Worm (Caenorhabditis elegans): ENCODE measurements around the gene spp-29.

Gene spp-29

DNA sequence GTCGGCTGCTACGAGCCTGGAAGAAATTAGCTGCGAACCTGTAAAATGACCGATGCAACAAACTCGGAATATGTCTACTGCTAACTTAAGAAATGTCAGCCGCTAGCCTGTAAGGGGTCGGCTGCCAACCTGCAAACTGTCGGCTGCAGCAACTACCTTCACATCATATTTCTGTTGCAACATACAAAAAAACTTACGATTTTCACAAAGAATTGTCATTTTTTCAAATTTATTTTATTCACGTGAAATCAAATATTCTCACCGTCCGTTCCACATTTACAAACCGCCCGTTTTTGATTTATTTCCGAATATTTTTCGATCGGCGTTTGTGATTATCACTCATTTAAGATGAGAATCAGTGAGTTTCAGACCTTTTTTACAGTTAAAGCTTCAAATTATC, 3.0 kb upstream of the spp-29 start, which contains the start of gene Y26G10.6:
TSS of gene Y26G10.6 (plus strand) at position 301 of the 400 bp plus-strand sequence.
- TF ChIP-seq unc-62 (GFP tag; optimal IDR thresholded peaks at IDR 0.05) = no peak

ce11 chrV:17699097-17699496, 2.4 kb upstream of the spp-29 start, which contains the start of gene Y26G10.4:
Y26G10.4 (minus strand) TSS chrV:17699197.
- no peak for TF ChIP-seq unc-62 (GFP tag; optimal IDR thresholded peaks at IDR 0.05)

- TF ChIP-seq unc-62 (GFP tag; optimal IDR thresholded peaks at IDR 0.05) = no peak
These were observed 851 bp downstream of the spp-29 start, which contains the start of gene Y26G10.1 for ce11 chrV:17695802-17696201. Y26G10.1 (minus strand) TSS chrV:17695902.

ce11 chrV:17694260-17694659, 2.4 kb downstream of the spp-29 start:
- no peak for TF ChIP-seq unc-62 (GFP tag; optimal IDR thresholded peaks at IDR 0.05)

DNA sequence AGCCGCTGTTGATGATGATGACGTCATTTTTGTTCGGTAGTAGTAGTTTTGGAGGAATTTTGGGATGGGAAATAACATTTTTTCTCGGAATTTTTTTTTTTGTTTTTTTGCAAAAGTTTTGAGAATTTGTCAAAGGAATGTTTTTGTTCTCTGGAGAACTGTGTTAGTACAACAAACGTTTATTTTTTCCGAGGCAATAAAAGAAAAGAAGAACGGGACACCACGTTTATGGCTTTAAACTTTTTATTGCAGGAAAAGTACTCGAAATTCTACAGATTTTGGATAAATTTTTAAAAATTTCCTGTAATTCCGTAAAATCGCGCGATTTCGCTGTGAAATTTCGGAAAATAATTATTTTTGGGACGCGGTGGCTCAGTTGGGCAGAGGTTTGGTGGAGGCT, 5.7 kb downstream of the spp-29 start, which contains the start of gene F59A1.13:
TSS of gene F59A1.13 (minus strand) at position 101 of the 400 bp plus-strand sequence.
- no peak for TF ChIP-seq unc-62 (GFP tag; optimal IDR thresholded peaks at IDR 0.05)

DNA sequence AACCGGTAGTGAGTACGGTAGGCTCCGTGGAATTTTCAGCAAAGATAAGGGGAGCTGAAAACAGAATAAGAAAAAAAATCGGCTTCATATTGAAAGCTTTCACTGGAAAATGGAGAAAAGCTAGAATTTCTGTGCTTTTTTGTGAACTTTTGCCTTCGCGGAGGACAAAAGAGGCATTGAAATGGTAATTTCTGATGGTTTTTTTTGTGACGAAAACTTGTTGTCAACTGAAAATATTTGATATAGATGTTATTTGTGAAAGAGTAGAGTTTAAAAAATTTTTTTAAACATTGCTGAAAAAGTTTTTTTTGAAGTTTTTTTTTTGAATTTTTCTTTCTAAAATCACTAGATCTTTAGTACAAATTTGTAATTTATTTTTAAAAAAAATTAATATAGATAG, 9.8 kb downstream of the spp-29 start, which contains the start of gene F59A1.18:
TSS of gene F59A1.18 (minus strand) at position 101 of the 400 bp plus-strand sequence.
- no peak for TF ChIP-seq unc-62 (GFP tag; optimal IDR thresholded peaks at IDR 0.05)

DNA sequence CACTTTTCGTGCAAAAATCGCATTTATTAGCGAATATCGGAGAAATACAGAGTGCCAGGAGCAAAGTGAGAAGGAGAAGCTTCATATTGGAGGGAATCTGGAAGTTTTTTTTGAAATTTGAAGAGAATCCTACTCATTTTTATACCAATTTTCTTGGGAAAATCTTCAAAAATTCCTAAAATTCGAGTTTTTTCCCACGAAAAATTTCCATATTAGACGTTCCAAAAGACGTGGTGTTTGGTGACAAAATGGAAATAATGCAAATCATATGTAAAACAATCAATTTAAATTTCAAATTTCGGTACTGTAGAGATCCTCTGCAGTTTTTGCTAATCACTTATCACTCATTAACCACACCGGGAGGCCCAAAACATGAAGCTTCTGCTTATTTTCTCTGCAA, 11.8 kb downstream of the spp-29 start, which contains the start of the genes F59A1.16 and F59A1.6:
TSS of gene F59A1.16 (minus strand) at position 101 of the 400 bp plus-strand sequence.
TSS of gene F59A1.6 (plus strand) at position 285 of the 400 bp plus-strand sequence.
- no peak for TF ChIP-seq unc-62 (GFP tag; optimal IDR thresholded peaks at IDR 0.05)

DNA sequence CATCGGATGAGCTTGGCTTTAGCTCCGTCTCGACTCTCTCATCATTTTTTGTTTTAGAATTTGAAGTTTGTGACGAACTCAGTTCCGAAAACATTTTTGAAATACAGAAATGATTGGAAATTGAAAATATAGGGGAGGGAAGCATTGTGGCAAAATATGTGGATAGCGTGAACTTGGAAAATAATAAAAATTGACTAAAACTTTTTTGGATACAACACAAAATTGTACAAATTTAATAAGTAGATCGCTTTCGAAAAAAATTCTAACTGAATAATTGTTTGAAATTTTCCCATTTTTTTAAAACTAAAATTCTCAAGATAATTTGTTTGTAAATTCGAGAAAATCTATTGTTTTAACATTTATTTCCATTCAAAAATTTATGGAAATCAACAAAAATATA, 12.9 kb downstream of the spp-29 start, which contains the start of gene F59A1.15:
TSS of gene F59A1.15 (minus strand) at position 101 of the 400 bp plus-strand sequence.
- no peak for TF ChIP-seq unc-62 (GFP tag; optimal IDR thresholded peaks at IDR 0.05)

ce11 chrV:17683290-17683689, 13.4 kb downstream of the spp-29 start:
- no peak for TF ChIP-seq unc-62 (GFP tag; optimal IDR thresholded peaks at IDR 0.05)

ce11 chrV:17676553-17676952, 20.1 kb downstream of the spp-29 start, which contains the start of gene str-92:
str-92 (minus strand) TSS chrV:17676653.
- no peak for TF ChIP-seq unc-62 (GFP tag; optimal IDR thresholded peaks at IDR 0.05)

- no peak for TF ChIP-seq unc-62 (GFP tag; optimal IDR thresholded peaks at IDR 0.05)
These were observed 23.3 kb downstream of the spp-29 start, which contains the start of gene str-93 for ce11 chrV:17673343-17673742. str-93 (minus strand) TSS chrV:17673443.

- no peak for TF ChIP-seq unc-62 (GFP tag; optimal IDR thresholded peaks at IDR 0.05)
These were observed 28.1 kb downstream of the spp-29 start, which contains the start of gene str-89 for ce11 chrV:17668531-17668930. str-89 (plus strand) TSS chrV:17668831.

- TF ChIP-seq unc-62 (GFP tag; optimal IDR thresholded peaks at IDR 0.05) = no peak
These were observed 29.0 kb downstream of the spp-29 start, which contains the start of gene F59A1.12 for ce11 chrV:17667676-17668075. F59A1.12 (minus strand) TSS chrV:17667776.

ce11 chrV:17665906-17666305, 30.7 kb downstream of the spp-29 start, which contains the start of gene F59A1.11:
F59A1.11 (minus strand) TSS chrV:17666006.
- TF ChIP-seq unc-62 (GFP tag; optimal IDR thresholded peaks at IDR 0.05) = no peak

ce11 chrV:17664367-17664766, 32.3 kb downstream of the spp-29 start:
- no peak for TF ChIP-seq unc-62 (GFP tag; optimal IDR thresholded peaks at IDR 0.05)

- no peak for TF ChIP-seq unc-62 (GFP tag; optimal IDR thresholded peaks at IDR 0.05)
These were observed 34.4 kb downstream of the spp-29 start for ce11 chrV:17662260-17662659.

DNA sequence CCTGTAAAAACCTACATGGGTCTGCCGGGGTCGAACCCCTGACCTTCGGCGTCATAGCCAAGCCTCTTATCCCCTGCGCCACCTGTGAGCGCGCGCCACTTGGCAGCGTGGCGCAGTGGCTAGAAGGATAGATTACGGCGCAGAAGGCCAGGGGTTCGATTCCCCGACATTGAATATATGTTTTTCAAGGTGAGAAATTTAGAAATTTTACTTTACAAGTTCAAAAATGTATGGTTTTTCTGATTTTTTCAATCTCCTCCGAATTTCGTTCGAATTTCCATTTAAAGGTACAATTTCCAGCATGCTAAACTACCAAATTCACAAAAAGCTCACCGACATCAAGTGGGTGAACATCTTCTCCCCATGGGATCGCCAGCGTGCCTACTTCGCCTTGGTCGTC, 36.6 kb downstream of the spp-29 start, which contains the start of gene dgat-2:
TSS of gene dgat-2 (plus strand) at position 301 of the 400 bp plus-strand sequence.
- TF ChIP-seq unc-62 (GFP tag; optimal IDR thresholded peaks at IDR 0.05) = no peak
